Worm (Caenorhabditis elegans): ENCODE measurements around the gene gst-34.

The gst-34 gene

ce11 chrII:15207562-15207961 is 24.5 kb upstream of the gst-34 start:
- TF ChIP-seq aly-2 (tag; optimal IDR thresholded peaks at IDR 0.05), result no peak
- TF ChIP-seq blmp-1 (tag; optimal IDR thresholded peaks at IDR 0.05), result peak; percentile 5
- no peak for TF ChIP-seq egl-27 (tag; optimal IDR thresholded peaks at IDR 0.05)
- peak; percentile 37 for TF ChIP-seq elt-2 (tag; optimal IDR thresholded peaks at IDR 0.05)
- TF ChIP-seq isw-1 (GFP tag; IDR thresholded peaks at IDR 0.05), result no peak
- no peak for TF ChIP-seq hlh-17 (GFP tag; optimal IDR thresholded peaks at IDR 0.05; ENCODE audit: borderline replicate concordance)
- no peak for TF ChIP-seq vab-15 (tag; optimal IDR thresholded peaks at IDR 0.05)
- no peak for TF ChIP-seq ceh-90 (tag; optimal IDR thresholded peaks at IDR 0.05)

- TF ChIP-seq unc-86 (tag; optimal IDR thresholded peaks at IDR 0.05) (no peak), ceh-82 (tag; optimal IDR thresholded peaks at IDR 0.05) (no peak), mab-9 (GFP tag; IDR thresholded peaks at IDR 0.05) (no peak), unc-130 (tag; optimal IDR thresholded peaks at IDR 0.05) (no peak), fkh-10 (GFP tag; optimal IDR thresholded peaks at IDR 0.05) (no peak), hpl-2 (GFP tag; optimal IDR thresholded peaks at IDR 0.05) (no peak), nhr-77 (tag; optimal IDR thresholded peaks at IDR 0.05) (peak; percentile 60), swsn-7 (tag; optimal IDR thresholded peaks at IDR 0.05) (no peak), nhr-28 (tag; optimal IDR thresholded peaks at IDR 0.05) (no peak), ztf-4 (tag; optimal IDR thresholded peaks at IDR 0.05) (no peak), lin-14 (GFP tag; optimal IDR thresholded peaks at IDR 0.05) (peak; percentile 17), efl-1 (optimal IDR thresholded peaks at IDR 0.05) (no peak), efl-1 (GFP tag; optimal IDR thresholded peaks at IDR 0.05 in 1 of 2) (peak in 1 of 2 experiments; percentile 87), ceh-88 (GFP tag; IDR thresholded peaks at IDR 0.05) (no peak), mdl-1 (tag; optimal IDR thresholded peaks at IDR 0.05) (no peak), nhr-19 (GFP tag; conservative IDR thresholded peaks at IDR 0.05) (0 out of 2 replicates have a peak, but pooled peaks have one; percentile 4)
These were observed 23.2 kb upstream of the gst-34 start for ce11 chrII:15206234-15206633.

- TF ChIP-seq sup-37 (GFP tag; optimal IDR thresholded peaks at IDR 0.05), result no peak
- no peak for TF ChIP-seq mep-1 (tag; optimal IDR thresholded peaks at IDR 0.05)
- no peak for TF ChIP-seq tlp-1 (tag; optimal IDR thresholded peaks at IDR 0.05)
- TF ChIP-seq xbp-1 (tag; optimal IDR thresholded peaks at IDR 0.05), result no peak
- peak; percentile 18 for TF ChIP-seq unc-130 (tag; optimal IDR thresholded peaks at IDR 0.05)
- TF ChIP-seq fkh-4 (tag; optimal IDR thresholded peaks at IDR 0.05; ENCODE audit: borderline replicate concordance), result no peak
- peak; percentile 84 for TF ChIP-seq nhr-71 (tag; optimal IDR thresholded peaks at IDR 0.05)
- no peak for TF ChIP-seq ama-1 (optimal IDR thresholded peaks at IDR 0.05)
- no peak for TF ChIP-seq pax-3 (tag; optimal IDR thresholded peaks at IDR 0.05)
- TF ChIP-seq jun-1 (tag; optimal IDR thresholded peaks at IDR 0.05), result no peak
- TF ChIP-seq mef-2 (tag; optimal IDR thresholded peaks at IDR 0.05), result no peak
- TF ChIP-seq C16A3.4 (tag; optimal IDR thresholded peaks at IDR 0.05), result no peak
- TF ChIP-seq tbx-2 (tag; optimal IDR thresholded peaks at IDR 0.05), result peak; percentile 76
- peak in 2 of 3 experiments; percentile 23 to 56 for TF ChIP-seq dpl-1 (GFP tag; optimal IDR thresholded peaks at IDR 0.05)
- no peak for TF ChIP-seq egl-13 (tag; optimal IDR thresholded peaks at IDR 0.05)
- TF ChIP-seq nhr-84 (tag; optimal IDR thresholded peaks at IDR 0.05), result no peak
- no peak for TF ChIP-seq unc-98 (GFP tag; IDR thresholded peaks at IDR 0.05)
- TF ChIP-seq sox-4 (tag; optimal IDR thresholded peaks at IDR 0.05), result no peak
- no peak for TF ChIP-seq sptf-1 (tag; optimal IDR thresholded peaks at IDR 0.05)
- no peak for TF ChIP-seq C34B4.2 (tag; optimal IDR thresholded peaks at IDR 0.05)
- no peak for TF ChIP-seq mab-9 (GFP tag; IDR thresholded peaks at IDR 0.05)
- TF ChIP-seq dsc-1 (tag; optimal IDR thresholded peaks at IDR 0.05), result no peak
- no peak for TF ChIP-seq pag-3 (tag; optimal IDR thresholded peaks at IDR 0.05; ENCODE audit: borderline replicate concordance, insufficient read depth)
- peak; percentile 80 for TF ChIP-seq nhr-20 (tag; optimal IDR thresholded peaks at IDR 0.05)
- no peak for TF ChIP-seq aly-2 (tag; optimal IDR thresholded peaks at IDR 0.05)
- no peak for TF ChIP-seq isw-1 (GFP tag; IDR thresholded peaks at IDR 0.05)
- TF ChIP-seq ceh-82 (tag; optimal IDR thresholded peaks at IDR 0.05), result no peak
- TF ChIP-seq Y116A8C.19 (tag; optimal IDR thresholded peaks at IDR 0.05; ENCODE audit: borderline replicate concordance), result no peak
- no peak for TF ChIP-seq nhr-12 (tag; optimal IDR thresholded peaks at IDR 0.05)
- no peak for TF ChIP-seq efl-3 (GFP tag; optimal IDR thresholded peaks at IDR 0.05)
- TF ChIP-seq nhr-77 (tag; optimal IDR thresholded peaks at IDR 0.05), result no peak
- TF ChIP-seq nhr-90 (tag; optimal IDR thresholded peaks at IDR 0.05; ENCODE audit: poor library complexity), result peak; percentile 56
- no peak for TF ChIP-seq lin-15B (tag; optimal IDR thresholded peaks at IDR 0.05)
These were observed 22.3 kb upstream of the gst-34 start for ce11 chrII:15205346-15205745.

Measured in whole organism, L1 larva.